Worm (Caenorhabditis elegans) whole organism, late embryonic: ENCODE measurements around the gene C04E12.4.

Source experiments
- F13H6.1 ChIP-seq: sonication (generic microtip); optimal IDR thresholded peaks from 2 replicates; lab custom pipeline; 2016; ENCODE audit warnings: missing genetic modification characterization, missing compliant biosample characterization
- ama-1 ChIP-seq: fragments of 150-350 bp; optimal IDR thresholded peaks from 2 replicates; lab custom pipeline; 2014
- ceh-30 ChIP-seq: fragments of 150-350 bp; optimal IDR thresholded peaks from 2 replicates; lab custom pipeline; 2014; ENCODE audit warnings: missing biosample characterization, missing genetic modification characterization
- elt-4 ChIP-seq: sonication (generic microtip); optimal IDR thresholded peaks from 2 replicates; lab custom pipeline; 2016; ENCODE audit warnings: missing genetic modification characterization, missing compliant biosample characterization
- eyg-1 ChIP-seq: sonication (generic microtip); optimal IDR thresholded peaks from 2 replicates; lab custom pipeline; 2016; ENCODE audit warnings: missing genotype, missing genetic modification characterization, missing compliant biosample characterization
- hlh-13 ChIP-seq: fragments of 200-800 bp; sonication (Bioruptor generic); optimal IDR thresholded peaks from 2 replicates; lab custom pipeline; 2018; ENCODE audit warnings: mild to moderate bottlenecking, missing genetic modification characterization, missing compliant biosample characterization
- lim-6 ChIP-seq: sonication (generic microtip); optimal IDR thresholded peaks from 2 replicates; lab custom pipeline; 2016; ENCODE audit warnings: missing genetic modification characterization, missing compliant biosample characterization
- nfya-1 ChIP-seq: sonication (generic microtip); optimal IDR thresholded peaks from 2 replicates; lab custom pipeline; 2017; ENCODE audit warnings: missing genetic modification characterization, mild to moderate bottlenecking, missing compliant biosample characterization, antibody characterized with exemption, moderate library complexity
- nhr-11 ChIP-seq: fragments of 150-350 bp; optimal IDR thresholded peaks from 2 replicates; lab custom pipeline; 2014; ENCODE audit warnings: missing biosample characterization, missing genetic modification characterization
- pag-3 ChIP-seq: sonication (generic microtip); optimal IDR thresholded peaks from 2 replicates; lab custom pipeline; 2016; ENCODE audit warnings: missing compliant biosample characterization, missing genetic modification characterization, borderline replicate concordance
- pat-9 ChIP-seq: fragments of 200-800 bp; sonication (Bioruptor generic); optimal IDR thresholded peaks from 2 replicates; lab custom pipeline; 2018; ENCODE audit warnings: mild to moderate bottlenecking, missing genetic modification characterization, moderate library complexity, missing compliant biosample characterization
- pqm-1 ChIP-seq: sonication (generic microtip); optimal IDR thresholded peaks from 2 replicates; lab custom pipeline; 2016; ENCODE audit warnings: missing genetic modification characterization, missing compliant biosample characterization
- ref-2 ChIP-seq: sonication (generic microtip); optimal IDR thresholded peaks from 2 replicates; lab custom pipeline; 2016; ENCODE audit warnings: missing genetic modification characterization, missing compliant biosample characterization
- rnt-1 ChIP-seq: sonication (generic microtip); optimal IDR thresholded peaks from 2 replicates; lab custom pipeline; 2016; ENCODE audit warnings: missing genetic modification characterization, missing compliant biosample characterization

- TF ChIP-seq pqm-1 (no peak), nhr-11 (tag; lab: Kevin White, UChicago) (no peak), F13H6.1 (tag; lab: Kevin White, UChicago) (no peak), rnt-1 (tag; lab: Kevin White, UChicago) (no peak), lim-6 (tag; lab: Kevin White, UChicago) (no peak), eyg-1 (tag; lab: Kevin White, UChicago) (no peak), pat-9 (no peak), hlh-13 (GFP tag; lab: Kevin White, UChicago) (no peak), ceh-30 (tag; lab: Kevin White, UChicago) (no peak), pag-3 (tag; lab: Kevin White, UChicago) (no peak), nfya-1 (tag; lab: Kevin White, UChicago) (no peak), ama-1 (lab: Kevin White, UChicago) (no peak), ref-2 (tag; lab: Kevin White, UChicago) (no peak), elt-4 (tag; lab: Kevin White, UChicago) (no peak)
Observed at ce11 chrV:3376973-3377372, 14.4 kb downstream of the C04E12.4 start, which contains the start of gene srbc-2.
